Worm (Caenorhabditis elegans) whole organism, L2 larva: Measurements from ENCODE around the gene mrp-7.

Experiments used
- R02D3.7 ChIP-seq: fragments of 150-350 bp; optimal IDR thresholded peaks from 2 replicates; lab custom pipeline; 2014; ENCODE audit warnings: missing biosample characterization, missing genetic modification characterization
- ama-1 ChIP-seq: fragments of 150-350 bp; optimal IDR thresholded peaks from 2 replicates; lab custom pipeline; 2018; ENCODE audit warnings: inconsistent platforms
- ceh-82 ChIP-seq: fragments of 150-350 bp; optimal IDR thresholded peaks from 2 replicates; lab custom pipeline; 2014; ENCODE audit warnings: missing biosample characterization, missing genetic modification characterization
- lin-39 ChIP-seq: fragments of 150-350 bp; optimal IDR thresholded peaks from 2 replicates; lab custom pipeline; 2014; ENCODE audit warnings: missing biosample characterization, missing genetic modification reagents, missing genetic modification characterization
- mdl-1 ChIP-seq, 2 experiments: fragments of 150-350 bp in 1 of 2; sonication (generic microtip) in 1 of 2; optimal IDR thresholded peaks; 2 replicates each; lab custom pipeline; 2017; ENCODE audit warnings: missing biosample characterization in 2 of 2, missing genetic modification characterization in 2 of 2
- nhr-11 ChIP-seq: fragments of 150-350 bp; optimal IDR thresholded peaks from 2 replicates; lab custom pipeline; 2014; ENCODE audit warnings: missing biosample characterization, missing genetic modification characterization
- unc-39 ChIP-seq: fragments of 150-350 bp; optimal IDR thresholded peaks from 2 replicates; lab custom pipeline; 2014; ENCODE audit warnings: missing biosample characterization, missing genetic modification characterization
- zag-1 ChIP-seq: fragments of 150-350 bp; optimal IDR thresholded peaks from 2 replicates; lab custom pipeline; 2014; ENCODE audit warnings: missing biosample characterization, missing genetic modification characterization

- no peak for TF ChIP-seq lin-39 (tag; lab: Kevin White, UChicago)
- no peak for TF ChIP-seq R02D3.7 (tag; lab: Kevin White, UChicago)
- TF ChIP-seq nhr-11 (tag; lab: Kevin White, UChicago) = no peak
- no peak for TF ChIP-seq zag-1 (tag; lab: Kevin White, UChicago)
- no peak for TF ChIP-seq ama-1 (lab: Kevin White, UChicago)
- no peak for TF ChIP-seq mdl-1 (tag; optimal IDR thresholded peaks at IDR 0.05; lab: Kevin White, UChicago)
- no peak for TF ChIP-seq unc-39 (tag; lab: Kevin White, UChicago)
- TF ChIP-seq ceh-82 (tag; lab: Kevin White, UChicago) = no peak
These were observed 41.7 kb upstream of the mrp-7 start for ce11 chrV:19632948-19633347.
